Worm (Caenorhabditis elegans) whole organism, young adult: ENCODE results near the gene C45G9.15.
A peak's percentile ranks its signal among the peaks of the same experiment; 100 is the strongest.

Source experiments
- B0019.2 ChIP-seq: fragments of 200-800 bp; sonication (Bioruptor generic); conservative IDR thresholded peaks from 2 replicates; pipeline ENCODE4 v1.3.6; 2022; ENCODE audit warnings: missing genetic modification reagents, missing genetic modification characterization, missing compliant biosample characterization
- B0035.1 ChIP-seq: sonication (generic microtip); optimal IDR thresholded peaks from 2 replicates; lab custom pipeline; 2016; ENCODE audit warnings: missing genetic modification characterization, mild to moderate bottlenecking, missing compliant biosample characterization, missing genotype, missing genetic modification reagents
- F23B12.7 ChIP-seq: sonication (generic microtip); optimal IDR thresholded peaks from 2 replicates; lab custom pipeline; 2017; ENCODE audit warnings: missing genetic modification characterization, mild to moderate bottlenecking, missing compliant biosample characterization, antibody characterized with exemption, moderate library complexity; ENCODE audit not compliant: insufficient read depth
- F33H1.4 ChIP-seq: fragments of 200-800 bp; sonication (Bioruptor generic); IDR thresholded peaks from 2 replicates; pipeline ENCODE4 v1.3.6; 2022; ENCODE audit warnings: missing genetic modification reagents, missing genetic modification characterization, missing compliant biosample characterization
- F55B11.4 ChIP-seq: sonication (generic microtip); optimal IDR thresholded peaks from 2 replicates; lab custom pipeline; 2016; ENCODE audit warnings: missing compliant biosample characterization, missing genetic modification characterization, borderline replicate concordance; ENCODE audit not compliant: insufficient read depth
- Y53F4B.3 ChIP-seq: fragments of 200-800 bp; sonication (Bioruptor generic); IDR thresholded peaks from 2 replicates; pipeline ENCODE4 v1.3.6; 2022; ENCODE audit warnings: missing genetic modification reagents, missing genetic modification characterization, missing compliant biosample characterization
- Y53G8AR.9 ChIP-seq: fragments of 200-800 bp; sonication (Bioruptor generic); conservative IDR thresholded peaks from 2 replicates; pipeline ENCODE4 v1.3.6; 2022; ENCODE audit warnings: missing genetic modification reagents, missing genetic modification characterization, missing compliant biosample characterization
- Y56A3A.18 ChIP-seq: fragments of 200-800 bp; sonication (Bioruptor generic); IDR thresholded peaks from 2 replicates; pipeline ENCODE4 v1.3.6; 2022; ENCODE audit warnings: missing genetic modification reagents, missing genetic modification characterization, missing compliant biosample characterization
- Y67H2A.10 ChIP-seq: fragments of 200-800 bp; sonication (Bioruptor generic); conservative IDR thresholded peaks from 2 replicates; pipeline ENCODE4 v1.3.6; 2022; ENCODE audit warnings: missing genetic modification reagents, missing genetic modification characterization, missing compliant biosample characterization
- ZK185.1 ChIP-seq: sonication (generic microtip); optimal IDR thresholded peaks from 2 replicates; lab custom pipeline; 2016; ENCODE audit warnings: mild to moderate bottlenecking, missing genetic modification characterization, missing compliant biosample characterization; ENCODE audit not compliant: poor library complexity, severe bottlenecking
- akir-1 ChIP-seq: fragments of 200-800 bp; sonication (Bioruptor generic); optimal IDR thresholded peaks from 2 replicates; lab custom pipeline; 2018; ENCODE audit warnings: mild to moderate bottlenecking, missing genetic modification characterization, moderate library complexity, missing compliant biosample characterization
- ama-1 ChIP-seq, 3 experiments: fragments of 150-350 bp in 1 of 3; sonication (generic microtip) in 2 of 3; optimal IDR thresholded peaks; 2 replicates each; lab custom pipeline; 2014 to 2018; ENCODE audit warnings: missing biosample characterization in 2 of 3, missing genetic modification characterization in 2 of 3, missing genetic modification reagents in 2 of 3
- athp-1 ChIP-seq: sonication (generic microtip); optimal IDR thresholded peaks from 2 replicates; lab custom pipeline; 2017; ENCODE audit warnings: mild to moderate bottlenecking, missing genetic modification characterization, missing compliant biosample characterization
- attf-3 ChIP-seq: fragments of 200-800 bp; sonication (Bioruptor generic); conservative IDR thresholded peaks from 2 replicates; pipeline ENCODE4 v1.3.6; 2022; ENCODE audit warnings: missing genetic modification reagents, missing genetic modification characterization, missing compliant biosample characterization
- bed-1 ChIP-seq: fragments of 200-800 bp; sonication (Bioruptor generic); IDR thresholded peaks from 2 replicates; pipeline ENCODE4 v1.3.6; 2022; ENCODE audit warnings: missing genetic modification reagents, missing genetic modification characterization, missing compliant biosample characterization
- ceh-40 ChIP-seq: fragments of 200-800 bp; sonication (Bioruptor generic); IDR thresholded peaks from 2 replicates; pipeline ENCODE4 v1.3.6; 2022; ENCODE audit warnings: missing genetic modification characterization, missing compliant biosample characterization
- ceh-58 ChIP-seq: fragments of 200-800 bp; sonication (Bioruptor generic); IDR thresholded peaks from 2 replicates; pipeline ENCODE4 v1.3.6; 2022; ENCODE audit warnings: missing genetic modification characterization, missing compliant biosample characterization
- dpl-1 ChIP-seq: fragments of 150-350 bp; optimal IDR thresholded peaks from 2 replicates; lab custom pipeline; 2014; ENCODE audit warnings: missing biosample characterization, missing genetic modification reagents, missing genetic modification characterization
- egrh-3 ChIP-seq: fragments of 200-800 bp; sonication (Bioruptor generic); IDR thresholded peaks from 2 replicates; pipeline ENCODE4 v1.3.6; 2022; ENCODE audit warnings: missing genetic modification reagents, missing genetic modification characterization, missing compliant biosample characterization
- ekl-4 ChIP-seq: fragments of 200-800 bp; sonication (Bioruptor generic); IDR thresholded peaks from 2 replicates; pipeline ENCODE4 v1.3.6; 2022; ENCODE audit warnings: missing genetic modification reagents, missing genetic modification characterization, missing compliant biosample characterization
- ets-4 ChIP-seq: fragments of 200-800 bp; sonication (Bioruptor generic); optimal IDR thresholded peaks from 2 replicates; lab custom pipeline; 2018; ENCODE audit warnings: mild to moderate bottlenecking, missing genetic modification characterization, missing compliant biosample characterization
- gei-17 ChIP-seq: fragments of 200-800 bp; sonication (Bioruptor generic); optimal IDR thresholded peaks from 2 replicates; lab custom pipeline; 2018; ENCODE audit warnings: mild to moderate bottlenecking, missing genetic modification characterization, missing compliant biosample characterization
- him-1 ChIP-seq: sonication (generic microtip); optimal IDR thresholded peaks from 2 replicates; lab custom pipeline; 2016; ENCODE audit warnings: missing genotype, missing genetic modification reagents, missing genetic modification characterization, missing compliant biosample characterization
- hlh-12 ChIP-seq: sonication (generic microtip); optimal IDR thresholded peaks from 2 replicates; lab custom pipeline; 2016; ENCODE audit warnings: missing genetic modification characterization, missing compliant biosample characterization
- hmg-1.2 ChIP-seq: fragments of 200-800 bp; sonication (Bioruptor generic); IDR thresholded peaks from 2 replicates; pipeline ENCODE4 v1.3.6; 2022; ENCODE audit warnings: missing genetic modification reagents, missing genetic modification characterization, missing compliant biosample characterization
- lag-1 ChIP-seq: fragments of 200-800 bp; sonication (Bioruptor generic); IDR thresholded peaks from 2 replicates; pipeline ENCODE4 v1.3.6; 2022; ENCODE audit warnings: missing genetic modification reagents, missing genetic modification characterization, missing compliant biosample characterization
- let-607 ChIP-seq, 2 experiments: fragments of 200-800 bp in 1 of 2; sonication (Bioruptor generic) in 1 of 2; sonication (generic microtip) in 1 of 2; optimal IDR thresholded peaks; 2 replicates each; lab custom pipeline; 2016 to 2018; ENCODE audit warnings: mild to moderate bottlenecking in 2 of 2, missing compliant biosample characterization in 2 of 2, missing genetic modification characterization in 2 of 2, moderate library complexity in 2 of 2, missing genotype in 1 of 2
- lin-26 ChIP-seq: fragments of 200-800 bp; sonication (Bioruptor generic); IDR thresholded peaks from 2 replicates; pipeline ENCODE4 v1.3.6; 2022; ENCODE audit warnings: missing genetic modification reagents, missing genetic modification characterization, missing compliant biosample characterization
- lir-1 ChIP-seq: fragments of 200-800 bp; sonication (Bioruptor generic); conservative IDR thresholded peaks from 2 replicates; pipeline ENCODE4 v1.3.6; 2022; ENCODE audit warnings: missing genetic modification reagents, missing genetic modification characterization, missing compliant biosample characterization
- lsl-1 ChIP-seq: fragments of 200-800 bp; sonication (Bioruptor generic); optimal IDR thresholded peaks from 2 replicates; lab custom pipeline; 2018; ENCODE audit warnings: mild to moderate bottlenecking, missing genetic modification characterization, moderate library complexity, missing compliant biosample characterization
- madf-3 ChIP-seq: fragments of 200-800 bp; sonication (Bioruptor generic); IDR thresholded peaks from 2 replicates; pipeline ENCODE4 v1.3.6; 2022; ENCODE audit warnings: missing genetic modification reagents, missing genetic modification characterization, missing compliant biosample characterization
- mel-28 ChIP-seq: sonication (generic microtip); optimal IDR thresholded peaks from 2 replicates; lab custom pipeline; 2016; ENCODE audit warnings: borderline replicate concordance, mild to moderate bottlenecking, missing genetic modification characterization, missing compliant biosample characterization
- mes-4 ChIP-seq: sonication (generic microtip); optimal IDR thresholded peaks from 2 replicates; lab custom pipeline; 2016; ENCODE audit warnings: missing genotype, missing genetic modification characterization, missing compliant biosample characterization
- mxl-1 ChIP-seq: sonication (generic microtip); optimal IDR thresholded peaks from 2 replicates; lab custom pipeline; 2016; ENCODE audit warnings: missing genetic modification characterization, missing compliant biosample characterization
- nfyb-1 ChIP-seq: fragments of 200-800 bp; sonication (Bioruptor generic); IDR thresholded peaks from 2 replicates; pipeline ENCODE4 v1.3.6; 2022; ENCODE audit warnings: missing genetic modification reagents, missing genetic modification characterization, missing compliant biosample characterization
- nhr-120 ChIP-seq: fragments of 200-800 bp; sonication (Bioruptor generic); IDR thresholded peaks from 2 replicates; pipeline ENCODE4 v1.3.6; 2022; ENCODE audit warnings: missing genetic modification characterization, missing compliant biosample characterization
- nhr-179 ChIP-seq: sonication (generic microtip); optimal IDR thresholded peaks from 2 replicates; lab custom pipeline; 2016; ENCODE audit warnings: mild to moderate bottlenecking, missing genetic modification characterization, missing compliant biosample characterization
- nhr-90 ChIP-seq: sonication (generic microtip); optimal IDR thresholded peaks from 2 replicates; lab custom pipeline; 2016; ENCODE audit warnings: missing genotype, mild to moderate bottlenecking, missing genetic modification characterization, missing compliant biosample characterization
- pbrm-1 ChIP-seq: fragments of 200-800 bp; sonication (Bioruptor generic); IDR thresholded peaks from 2 replicates; pipeline ENCODE4 v1.3.6; 2022; ENCODE audit warnings: missing genetic modification reagents, missing genetic modification characterization, missing compliant biosample characterization
- repo-1 ChIP-seq: sonication (generic microtip); optimal IDR thresholded peaks from 2 replicates; lab custom pipeline; 2017; ENCODE audit warnings: mild to moderate bottlenecking, missing genetic modification characterization, missing compliant biosample characterization
- sdz-38 ChIP-seq: sonication (generic microtip); optimal IDR thresholded peaks from 2 replicates; lab custom pipeline; 2016; ENCODE audit warnings: missing genotype, missing genetic modification characterization, missing compliant biosample characterization
- snpc-1.1 ChIP-seq: sonication (generic microtip); optimal IDR thresholded peaks from 2 replicates; lab custom pipeline; 2017; ENCODE audit warnings: missing genetic modification characterization, mild to moderate bottlenecking, missing compliant biosample characterization, antibody characterized with exemption, moderate library complexity, missing genotype, missing genetic modification reagents; ENCODE audit not compliant: insufficient read depth
- tlf-1 ChIP-seq: fragments of 200-800 bp; sonication (Bioruptor generic); optimal IDR thresholded peaks from 2 replicates; lab custom pipeline; 2018; ENCODE audit warnings: mild to moderate bottlenecking, missing genetic modification characterization, missing compliant biosample characterization
- unc-130 ChIP-seq: sonication (generic microtip); optimal IDR thresholded peaks from 2 replicates; lab custom pipeline; 2016; ENCODE audit warnings: missing genetic modification reagents, missing genetic modification characterization, missing compliant biosample characterization
- unc-62 ChIP-seq: fragments of 150-350 bp; optimal IDR thresholded peaks from 2 replicates; lab custom pipeline; 2014; ENCODE audit warnings: missing biosample characterization, missing genetic modification reagents, missing genetic modification characterization
- zfh-2 ChIP-seq: fragments of 200-800 bp; sonication (Bioruptor generic); conservative IDR thresholded peaks from 2 replicates; pipeline ENCODE4 v1.3.6; 2022; ENCODE audit warnings: missing genetic modification reagents, missing genetic modification characterization, missing compliant biosample characterization
- zim-3 ChIP-seq: sonication (generic microtip); optimal IDR thresholded peaks from 2 replicates; lab custom pipeline; 2017; ENCODE audit warnings: mild to moderate bottlenecking, missing genetic modification characterization, moderate library complexity, missing compliant biosample characterization
- ztf-3 ChIP-seq: fragments of 200-800 bp; sonication (Bioruptor generic); optimal IDR thresholded peaks from 2 replicates; lab custom pipeline; 2018; ENCODE audit warnings: mild to moderate bottlenecking, missing genetic modification characterization, missing compliant biosample characterization

The C45G9.15 gene

ce11 chrIII:5068675-5069233 is 16.9 kb upstream of the C45G9.15 start, which contains the start of the genes C45G9.11 and C45G9.2 (continued):
- TF ChIP-seq hlh-12 = no peak
- no peak for TF ChIP-seq bed-1 (GFP tag; lab: Robert Waterston, UW)
- peak; percentile 58 for TF ChIP-seq dpl-1 (GFP tag; lab: Kevin White, UChicago)
- TF ChIP-seq mel-28 (tag; lab: Kevin White, UChicago) = no peak
- no peak for TF ChIP-seq unc-62 (GFP tag; lab: Kevin White, UChicago)
- no peak for TF ChIP-seq lin-26
- TF ChIP-seq him-1 (tag; lab: Kevin White, UChicago) = peak; percentile 61
- no peak for TF ChIP-seq B0035.1 (tag; lab: Kevin White, UChicago)
- no peak for TF ChIP-seq attf-3 (GFP tag; lab: Robert Waterston, UW)
- TF ChIP-seq nhr-120 (GFP tag; lab: Robert Waterston, UW) = no peak
- no peak for TF ChIP-seq lag-1 (GFP tag; lab: Robert Waterston, UW)
- TF ChIP-seq ztf-3 (GFP tag; lab: Kevin White, UChicago) = no peak
- TF ChIP-seq lir-1 (GFP tag; lab: Robert Waterston, UW) = no peak
- peak; percentile 65 for TF ChIP-seq F33H1.4 (GFP tag; lab: Robert Waterston, UW)
- no peak for TF ChIP-seq mes-4 (tag; lab: Kevin White, UChicago)
- peak; percentile 73 for TF ChIP-seq unc-130 (GFP tag; lab: Kevin White, UChicago)
- TF ChIP-seq nhr-179 (tag; lab: Kevin White, UChicago) = no peak
- TF ChIP-seq madf-3 = no peak
- TF ChIP-seq Y53G8AR.9 (GFP tag; lab: Robert Waterston, UW) = no peak
- TF ChIP-seq ama-1 (optimal IDR thresholded peaks at IDR 0.05; lab: Kevin White, UChicago) = no peak
- no peak for TF ChIP-seq ama-1 (GFP tag; optimal IDR thresholded peaks at IDR 0.05; lab: Kevin White, UChicago)
- TF ChIP-seq F23B12.7 (tag; lab: Kevin White, UChicago) = no peak
- TF ChIP-seq tlf-1 (GFP tag; lab: Kevin White, UChicago) = peak; percentile 13
- TF ChIP-seq let-607 (tag; optimal IDR thresholded peaks at IDR 0.05; lab: Kevin White, UChicago) = no peak
- peak; percentile 39 for TF ChIP-seq lsl-1 (GFP tag; lab: Kevin White, UChicago)
- TF ChIP-seq athp-1 = no peak
- no peak for TF ChIP-seq Y53F4B.3 (GFP tag; lab: Robert Waterston, UW)
- TF ChIP-seq snpc-1.1 (tag; lab: Kevin White, UChicago) = no peak
- TF ChIP-seq Y56A3A.18 (GFP tag; lab: Robert Waterston, UW) = no peak
- no peak for TF ChIP-seq sdz-38 (tag; lab: Kevin White, UChicago)
- TF ChIP-seq egrh-3 (GFP tag; lab: Robert Waterston, UW) = no peak
- no peak for TF ChIP-seq ceh-58 (GFP tag; lab: Robert Waterston, UW)
- TF ChIP-seq hmg-1.2 (GFP tag; lab: Robert Waterston, UW) = no peak
- TF ChIP-seq zfh-2 = no peak
- TF ChIP-seq mxl-1 = no peak
- no peak for TF ChIP-seq ceh-40 (GFP tag; lab: Robert Waterston, UW)
- TF ChIP-seq nhr-90 (tag; lab: Kevin White, UChicago) = no peak
- no peak for TF ChIP-seq nfyb-1
- TF ChIP-seq pbrm-1 (GFP tag; lab: Robert Waterston, UW) = no peak; the same call in 1 of the 2 replicates
- TF ChIP-seq gei-17 (GFP tag; lab: Kevin White, UChicago) = no peak
- no peak for TF ChIP-seq F55B11.4 (tag; lab: Kevin White, UChicago)
- TF ChIP-seq ZK185.1 (tag; lab: Kevin White, UChicago) = peak; percentile 85
- TF ChIP-seq repo-1 (tag; lab: Kevin White, UChicago) = no peak
- no peak for TF ChIP-seq akir-1
- no peak for TF ChIP-seq B0019.2 (GFP tag; lab: Robert Waterston, UW)
- TF ChIP-seq Y67H2A.10 = peak; percentile 57; the same call in 1 of the 2 replicates
- no peak for TF ChIP-seq ets-4 (GFP tag; lab: Kevin White, UChicago)
- TF ChIP-seq zim-3 (tag; lab: Kevin White, UChicago) = no peak
- 0 out of 2 replicates have a peak, but pooled peaks have one; percentile 37 for TF ChIP-seq ekl-4
